Fruit fly (Drosophila melanogaster) whole organism, embryonic: ENCODE results near the gene mirr.

Experiments used
- B-H1 ChIP-seq: fragments of 200-800 bp; sonication (Bioruptor generic); IDR thresholded peaks from 3 replicates; pipeline ENCODE4 v1.3.6; 2022; ENCODE audit warnings: missing biosample characterization, missing genetic modification characterization
- CG11504 ChIP-seq: fragments of 200-800 bp; sonication (Bioruptor generic); optimal IDR thresholded peaks from 3 replicates; lab custom pipeline; 2019; ENCODE audit warnings: missing biosample characterization, mild to moderate bottlenecking, missing genetic modification characterization, moderate library complexity
- CG12219 ChIP-seq: fragments of 200-800 bp; sonication (Bioruptor generic); optimal IDR thresholded peaks from 3 replicates; lab custom pipeline; 2018; ENCODE audit warnings: missing biosample characterization, mild to moderate bottlenecking, missing genetic modification characterization
- CG12942 ChIP-seq: fragments of 200-800 bp; sonication (Bioruptor generic); optimal IDR thresholded peaks from 3 replicates; lab custom pipeline; 2016; ENCODE audit warnings: missing biosample characterization, missing genetic modification characterization
- CG15073 ChIP-seq: fragments of 200-800 bp; sonication (Bioruptor generic); optimal IDR thresholded peaks from 2 replicates; lab custom pipeline; 2016; ENCODE audit warnings: missing biosample characterization, missing genetic modification characterization
- CG1529 ChIP-seq: fragments of 200-800 bp; sonication (Bioruptor generic); optimal IDR thresholded peaks from 3 replicates; lab custom pipeline; 2018; ENCODE audit warnings: missing biosample characterization, missing genetic modification characterization
- CG15479 ChIP-seq: fragments of 200-800 bp; sonication (Bioruptor generic); optimal IDR thresholded peaks from 3 replicates; lab custom pipeline; 2019; ENCODE audit warnings: missing biosample characterization, mild to moderate bottlenecking, missing genetic modification characterization, moderate library complexity
- CG15696 ChIP-seq: fragments of 200-800 bp; sonication (Bioruptor generic); optimal IDR thresholded peaks from 2 replicates; lab custom pipeline; 2019; ENCODE audit warnings: missing biosample characterization, mild to moderate bottlenecking, missing genetic modification characterization, moderate library complexity
- CG32767 ChIP-seq: fragments of 200-800 bp; sonication (Bioruptor generic); IDR thresholded peaks from 2 replicates; pipeline ENCODE4 v1.3.6; 2022; ENCODE audit warnings: missing biosample characterization, missing genetic modification characterization
- CG4854 ChIP-seq: fragments of 200-800 bp; sonication (Bioruptor generic); optimal IDR thresholded peaks from 2 replicates; lab custom pipeline; 2016; ENCODE audit warnings: missing biosample characterization, missing genetic modification characterization, inconsistent platforms
- CG7372 ChIP-seq: fragments of 200-800 bp; sonication (Bioruptor generic); IDR thresholded peaks from 2 replicates; pipeline ENCODE4 v1.3.6; 2022; ENCODE audit warnings: missing biosample characterization, missing genetic modification characterization
- CG8765 ChIP-seq: fragments of 200-800 bp; sonication (Bioruptor generic); IDR thresholded peaks from 2 replicates; pipeline ENCODE4 v1.3.6; 2022; ENCODE audit warnings: missing biosample characterization, missing genetic modification characterization
- CG8924 ChIP-seq: fragments of 200-800 bp; optimal IDR thresholded peaks from 3 replicates; lab custom pipeline; 2019; ENCODE audit warnings: missing biosample characterization, mild to moderate bottlenecking, missing genetic modification characterization, moderate library complexity
- CHES-1-like ChIP-seq: fragments of 200-800 bp; sonication (Bioruptor generic); optimal IDR thresholded peaks from 2 replicates; lab custom pipeline; 2016; ENCODE audit warnings: missing biosample characterization, missing genetic modification characterization
- CTCF ChIP-seq: fragments of 200-800 bp; sonication (Bioruptor generic); optimal IDR thresholded peaks from 2 replicates; lab custom pipeline; 2017; ENCODE audit warnings: missing biosample characterization, mild to moderate bottlenecking, missing genetic modification characterization, moderate library complexity
- E2f1 ChIP-seq: fragments of 200-800 bp; sonication (Bioruptor generic); IDR thresholded peaks from 2 replicates; pipeline ENCODE4 v1.3.6; 2022; ENCODE audit warnings: missing biosample characterization, missing genetic modification characterization
- Fer3 ChIP-seq: fragments of 200-800 bp; sonication (Bioruptor generic); optimal IDR thresholded peaks from 2 replicates; lab custom pipeline; 2018; ENCODE audit warnings: missing biosample characterization, mild to moderate bottlenecking, missing genetic modification characterization, moderate library complexity
- GATAe ChIP-seq: fragments of 200-800 bp; sonication (Bioruptor generic); conservative IDR thresholded peaks from 2 replicates; pipeline ENCODE4 v1.3.6; 2022; ENCODE audit warnings: missing biosample characterization, missing genetic modification characterization
- Gug ChIP-seq: fragments of 200-800 bp; sonication (Bioruptor generic); IDR thresholded peaks from 4 replicates; pipeline ENCODE4 v1.3.6; 2022; ENCODE audit warnings: missing biosample characterization, missing genetic modification characterization
- HLH54F ChIP-seq: fragments of 200-800 bp; sonication (Bioruptor generic); optimal IDR thresholded peaks from 3 replicates; lab custom pipeline; 2016; ENCODE audit warnings: missing biosample characterization, missing genetic modification characterization
- Hmx ChIP-seq: fragments of 200-800 bp; sonication (Bioruptor generic); optimal IDR thresholded peaks from 2 replicates; lab custom pipeline; 2016; ENCODE audit warnings: missing biosample characterization, missing genetic modification characterization
- Hr39 ChIP-seq: fragments of >200 bp; optimal IDR thresholded peaks from 2 replicates; lab custom pipeline; 2017
- Lpt ChIP-seq: fragments of >200 bp; optimal IDR thresholded peaks from 2 replicates; lab custom pipeline; 2018; ENCODE audit warnings: missing biosample characterization, missing genetic modification characterization
- Mad ChIP-seq: fragments of 200-800 bp; sonication (Bioruptor generic); optimal IDR thresholded peaks from 2 replicates; lab custom pipeline; 2016; ENCODE audit warnings: missing biosample characterization, missing genetic modification characterization
- Med ChIP-seq: fragments of 200-800 bp; sonication (Bioruptor generic); peaks from one replicate; lab custom pipeline; 2016; ENCODE audit warnings: missing biosample characterization, missing genetic modification characterization, mild to moderate bottlenecking, inconsistent platforms, moderate library complexity
- Myb ChIP-seq: fragments of 200-800 bp; sonication (Bioruptor generic); optimal IDR thresholded peaks from 2 replicates; lab custom pipeline; 2016; ENCODE audit warnings: missing biosample characterization, missing genetic modification characterization
- NfI ChIP-seq: fragments of 200-800 bp; sonication (Bioruptor generic); optimal IDR thresholded peaks from 3 replicates; lab custom pipeline; 2018; ENCODE audit warnings: missing biosample characterization, mild to moderate bottlenecking, missing genetic modification characterization, moderate library complexity
- Optix ChIP-seq: fragments of 200-800 bp; sonication (Bioruptor generic); IDR thresholded peaks from 3 replicates; pipeline ENCODE4 v1.3.6; 2022; ENCODE audit warnings: missing biosample characterization, missing genetic modification characterization
- Pdp1 ChIP-seq, 2 experiments: fragments of 200-800 bp; sonication (Bioruptor generic); optimal IDR thresholded peaks; 3 replicates each; lab custom pipeline; 2016; ENCODE audit warnings: missing biosample characterization in 2 of 2, missing genetic modification characterization in 2 of 2, mild to moderate bottlenecking in 1 of 2, moderate library complexity in 1 of 2
- Spps ChIP-seq: fragments of 200-800 bp; sonication (Bioruptor generic); optimal IDR thresholded peaks from 2 replicates; lab custom pipeline; 2018; ENCODE audit warnings: missing biosample characterization, mild to moderate bottlenecking, missing genetic modification characterization
- abd-A ChIP-seq: fragments of 200-800 bp; sonication (Bioruptor generic); optimal IDR thresholded peaks from 3 replicates; lab custom pipeline; 2019; ENCODE audit warnings: missing biosample characterization, mild to moderate bottlenecking, missing genetic modification characterization, moderate library complexity
- bsh ChIP-seq, 2 experiments: fragments of 200-800 bp; sonication (Bioruptor generic); optimal IDR thresholded peaks; 2 replicates each; lab custom pipeline; 2017 to 2018; ENCODE audit warnings: mild to moderate bottlenecking in 2 of 2, missing biosample characterization in 2 of 2, missing genetic modification characterization in 2 of 2, moderate library complexity in 1 of 2
- caup ChIP-seq: fragments of 200-800 bp; sonication (Bioruptor generic); optimal IDR thresholded peaks from 3 replicates; lab custom pipeline; 2017; ENCODE audit warnings: missing biosample characterization, mild to moderate bottlenecking, missing genetic modification characterization, moderate library complexity; ENCODE audit not compliant: severe bottlenecking
- disco-r ChIP-seq: fragments of 200-800 bp; sonication (Bioruptor generic); optimal IDR thresholded peaks from 2 replicates; lab custom pipeline; 2016; ENCODE audit warnings: missing biosample characterization, missing genetic modification characterization
- esg ChIP-seq: fragments of 200-800 bp; sonication (Bioruptor generic); conservative IDR thresholded peaks from 2 replicates; pipeline ENCODE4 v1.3.6; 2022; ENCODE audit warnings: missing biosample characterization, missing genetic modification characterization
- exex ChIP-seq: fragments of 200-800 bp; sonication (Bioruptor generic); optimal IDR thresholded peaks from 4 replicates; lab custom pipeline; 2018; ENCODE audit warnings: missing biosample characterization, mild to moderate bottlenecking, missing genetic modification characterization, moderate library complexity
- grn ChIP-seq: fragments of 200-800 bp; sonication (Bioruptor generic); optimal IDR thresholded peaks from 3 replicates; lab custom pipeline; 2017; ENCODE audit warnings: missing biosample characterization, missing genetic modification characterization
- h ChIP-seq: fragments of >200 bp; optimal IDR thresholded peaks from 2 replicates; lab custom pipeline; 2017
- hbn ChIP-seq: fragments of 200-800 bp; sonication (Bioruptor generic); IDR thresholded peaks from 2 replicates; pipeline ENCODE4 v1.3.6; 2022; ENCODE audit warnings: missing biosample characterization, missing genetic modification characterization; ENCODE audit not compliant: partially characterized antibody
- klu ChIP-seq: fragments of 200-800 bp; sonication (Bioruptor generic); IDR thresholded peaks from 2 replicates; pipeline ENCODE4 v1.3.6; 2022; ENCODE audit warnings: missing biosample characterization, missing genetic modification characterization
- lmd ChIP-seq: fragments of 200-800 bp; sonication (Bioruptor generic); IDR thresholded peaks from 2 replicates; pipeline ENCODE4 v1.3.6; 2022; ENCODE audit warnings: missing biosample characterization, missing genetic modification characterization
- pita ChIP-seq: fragments of 200-800 bp; sonication (Bioruptor generic); optimal IDR thresholded peaks from 2 replicates; lab custom pipeline; 2017; ENCODE audit warnings: missing biosample characterization, mild to moderate bottlenecking, missing genetic modification characterization
- pum ChIP-seq: fragments of 200-800 bp; sonication (Bioruptor generic); optimal IDR thresholded peaks from 2 replicates; lab custom pipeline; 2016; ENCODE audit warnings: missing biosample characterization, missing genetic modification characterization
- repo ChIP-seq: fragments of 200-800 bp; sonication (Bioruptor generic); optimal IDR thresholded peaks from 2 replicates; lab custom pipeline; 2016; ENCODE audit warnings: missing biosample characterization, missing genetic modification characterization
- row ChIP-seq: fragments of 200-800 bp; sonication (Bioruptor generic); IDR thresholded peaks from 3 replicates; pipeline ENCODE4 v1.3.6; 2022; ENCODE audit warnings: missing biosample characterization, missing genetic modification characterization
- salm ChIP-seq: fragments of 200-800 bp; sonication (Bioruptor generic); optimal IDR thresholded peaks from 2 replicates; lab custom pipeline; 2018; ENCODE audit warnings: missing biosample characterization, mild to moderate bottlenecking, missing genetic modification characterization
- sc ChIP-seq, 3 experiments: fragments of >200 bp in 2 of 3; fragments of 200-800 bp in 1 of 3; sonication (Bioruptor generic) in 1 of 3; optimal IDR thresholded peaks; 2 replicates in 2 of 3; 3 replicates in 1 of 3; lab custom pipeline; 2017; ENCODE audit warnings: mild to moderate bottlenecking in 1 of 3, missing biosample characterization in 1 of 3, missing genetic modification characterization in 1 of 3, missing genetic modification reagents in 1 of 3
- stc ChIP-seq: fragments of 200-800 bp; sonication (Bioruptor generic); IDR thresholded peaks from 2 replicates; pipeline ENCODE4 v1.3.6; 2022; ENCODE audit warnings: missing biosample characterization, missing genetic modification characterization
- sug ChIP-seq: fragments of 200-800 bp; optimal IDR thresholded peaks from 2 replicates; lab custom pipeline; 2019; ENCODE audit warnings: missing biosample characterization, mild to moderate bottlenecking, missing genetic modification characterization, moderate library complexity
- tap ChIP-seq: fragments of 200-800 bp; optimal IDR thresholded peaks from 3 replicates; lab custom pipeline; 2019; ENCODE audit warnings: missing biosample characterization, mild to moderate bottlenecking, missing genetic modification characterization, moderate library complexity
- tll ChIP-seq, 2 experiments: fragments of 200-800 bp in 1 of 2; fragments of >200 bp in 1 of 2; sonication (Bioruptor generic) in 1 of 2; optimal IDR thresholded peaks; 2 replicates each; lab custom pipeline; 2017 to 2019; ENCODE audit warnings: missing biosample characterization in 2 of 2, missing genetic modification characterization in 2 of 2, mild to moderate bottlenecking in 1 of 2, moderate library complexity in 1 of 2
- twi ChIP-seq: fragments of 200-800 bp; optimal IDR thresholded peaks from 2 replicates; lab custom pipeline; 2019; ENCODE audit warnings: missing biosample characterization, mild to moderate bottlenecking, missing genetic modification characterization, moderate library complexity

Gene mirr

dm6 chr3L:12678380-12678779 lies 15.1 kb upstream of the mirr start (continued):
- no peak for TF ChIP-seq CG7372
- TF ChIP-seq bsh (GFP tag; optimal IDR thresholded peaks at IDR 0.05; lab: Kevin White, UChicago), result no peak
- no peak for TF ChIP-seq CG15696 (tag; lab: Kevin White, UChicago)
- TF ChIP-seq CG12219 (GFP tag; lab: Kevin White, UChicago), result no peak
- peak; percentile 40 for TF ChIP-seq abd-A (tag; lab: Kevin White, UChicago)
- no peak for TF ChIP-seq disco-r (GFP tag; lab: Kevin White, UChicago)
- TF ChIP-seq esg (GFP tag; lab: Robert Waterston, UW), result no peak
- TF ChIP-seq Hr39, result no peak
- no peak for TF ChIP-seq B-H1 (GFP tag; lab: Robert Waterston, UW)
- no peak for TF ChIP-seq CG8924 (tag; lab: Kevin White, UChicago)
- TF ChIP-seq CTCF (GFP tag; lab: Kevin White, UChicago), result no peak
- no peak for TF ChIP-seq Spps (tag; lab: Kevin White, UChicago)
- no peak for TF ChIP-seq h (lab: Kevin White, UChicago)
- TF ChIP-seq Optix (GFP tag; lab: Robert Waterston, UW), result no peak
- TF ChIP-seq tll (GFP tag; optimal IDR thresholded peaks at IDR 0.05; lab: Kevin White, UChicago), result no peak
- no peak for TF ChIP-seq tap (tag; lab: Kevin White, UChicago)
- no peak for TF ChIP-seq Hmx (GFP tag; lab: Kevin White, UChicago)

- TF ChIP-seq Med (GFP tag; lab: Kevin White, UChicago), result peak; percentile 62
- TF ChIP-seq E2f1, result no peak
- TF ChIP-seq CG11504, result no peak
- TF ChIP-seq HLH54F (GFP tag; lab: Kevin White, UChicago), result no peak
- peak; percentile 46 for TF ChIP-seq sug
- TF ChIP-seq exex, result peak; percentile 85
- no peak for TF ChIP-seq CG15073 (GFP tag; lab: Kevin White, UChicago)
- TF ChIP-seq CG32767 (GFP tag; lab: Robert Waterston, UW), result no peak
- no peak for TF ChIP-seq h (lab: Kevin White, UChicago)
- TF ChIP-seq GATAe (GFP tag; lab: Robert Waterston, UW), result peak; percentile 49
- TF ChIP-seq CG8924 (tag; lab: Kevin White, UChicago), result no peak
- no peak for TF ChIP-seq CHES-1-like (GFP tag; lab: Kevin White, UChicago)
- TF ChIP-seq Mad (GFP tag; lab: Kevin White, UChicago), result no peak
- TF ChIP-seq sc (optimal IDR thresholded peaks at IDR 0.05; lab: Kevin White, UChicago), result no peak
- no peak for TF ChIP-seq sc (GFP tag; optimal IDR thresholded peaks at IDR 0.05; lab: Kevin White, UChicago)
- no peak for TF ChIP-seq Lpt (GFP tag; lab: Kevin White, UChicago)
- TF ChIP-seq lmd (GFP tag; lab: Robert Waterston, UW), result no peak
- TF ChIP-seq CG12942, result no peak
- no peak for TF ChIP-seq Fer3
- no peak for TF ChIP-seq twi (tag; lab: Kevin White, UChicago)
- no peak for TF ChIP-seq grn (GFP tag; lab: Kevin White, UChicago)
- no peak for TF ChIP-seq CG4854 (GFP tag; lab: Kevin White, UChicago)
- no peak for TF ChIP-seq CG1529 (GFP tag; lab: Kevin White, UChicago)
- TF ChIP-seq klu (GFP tag; lab: Robert Waterston, UW), result no peak
- TF ChIP-seq CG15479 (GFP tag; lab: Kevin White, UChicago), result peak; percentile 84
- TF ChIP-seq stc (GFP tag; lab: Robert Waterston, UW), result no peak
- no peak for TF ChIP-seq hbn (GFP tag; lab: Robert Waterston, UW)
- no peak for TF ChIP-seq CG8765 (GFP tag; lab: Robert Waterston, UW)
- no peak for TF ChIP-seq caup (GFP tag; lab: Kevin White, UChicago)
- TF ChIP-seq pum, result no peak
- TF ChIP-seq repo (GFP tag; lab: Kevin White, UChicago), result no peak
- TF ChIP-seq NfI, result no peak
- TF ChIP-seq Gug (GFP tag; lab: Robert Waterston, UW), result no peak
- no peak for TF ChIP-seq pita (GFP tag; lab: Kevin White, UChicago)
- TF ChIP-seq salm (tag; lab: Kevin White, UChicago), result no peak
- TF ChIP-seq Myb (GFP tag; lab: Kevin White, UChicago), result no peak
- TF ChIP-seq Pdp1 (GFP tag; optimal IDR thresholded peaks at IDR 0.05; lab: Kevin White, UChicago), result peak in 1 of 2 experiments; percentile 15
- TF ChIP-seq row, result no peak
These were observed 14.2 kb upstream of the mirr start for dm6 chr3L:12679260-12679659.
